Fruit fly (Drosophila melanogaster): ENCODE data around the gene CG4572.
A peak's percentile ranks its signal among the peaks of the same experiment; 100 is the strongest.

Gene CG4572

DNA sequence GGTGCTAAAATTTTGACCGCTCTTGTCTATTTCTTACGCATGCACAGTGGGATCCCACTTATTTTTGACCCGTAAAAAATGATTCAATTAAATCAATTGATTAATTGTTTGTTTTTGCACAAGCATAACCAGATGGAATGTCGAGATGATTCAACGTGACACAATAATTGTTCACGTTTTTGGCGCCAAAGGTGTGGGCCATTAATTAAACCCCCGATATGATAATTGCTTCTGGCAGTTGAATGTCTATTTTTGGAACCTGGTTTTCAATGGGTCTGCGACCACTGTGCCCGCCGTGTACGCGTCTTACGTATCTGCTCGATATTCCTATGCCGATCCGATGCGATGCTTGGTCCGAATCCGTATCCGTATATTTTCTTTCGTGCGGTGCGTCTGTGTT lies 27.9 kb upstream of the CG4572 start (continued):
- TF ChIP-seq Hsf (GFP tag; optimal IDR thresholded peaks at IDR 0.05) (peak; percentile 61), ash1 (GFP tag; optimal IDR thresholded peaks at IDR 0.05) (no peak), pfk (GFP tag; optimal IDR thresholded peaks at IDR 0.05) (no peak), CG15514 (GFP tag; optimal IDR thresholded peaks at IDR 0.05) (no peak), sim (GFP tag; IDR thresholded peaks at IDR 0.05) (no peak), sisA (GFP tag; IDR thresholded peaks at IDR 0.05) (peak; percentile 71), HmgD (GFP tag; optimal IDR thresholded peaks at IDR 0.05) (peak; percentile 31), CG7372 (GFP tag; IDR thresholded peaks at IDR 0.05) (peak; percentile 78), CG10274 (GFP tag; optimal IDR thresholded peaks at IDR 0.05) (peak; percentile 50), CG13287 (GFP tag; IDR thresholded peaks at IDR 0.05; ENCODE audit: partially characterized antibody) (peak; percentile 14; the same call in 1 of the 2 replicates), Neu2 (GFP tag; optimal IDR thresholded peaks at IDR 0.05; ENCODE audit: borderline replicate concordance) (peak; percentile 31), lab (GFP tag; optimal IDR thresholded peaks at IDR 0.05) (peak; percentile 70), Nf-YC (tag; optimal IDR thresholded peaks at IDR 0.05) (peak; percentile 53), ase (GFP tag; IDR thresholded peaks at IDR 0.05) (peak; percentile 34; the same call in 1 of the 3 replicates), vfl (GFP tag; optimal IDR thresholded peaks at IDR 0.05) (peak; percentile 29), sug (tag; optimal IDR thresholded peaks at IDR 0.05) (peak; percentile 58), CG30403 (GFP tag; optimal IDR thresholded peaks at IDR 0.05) (peak; percentile 66), Sin3A (optimal IDR thresholded peaks at IDR 0.05) (no peak), CG15696 (tag; optimal IDR thresholded peaks at IDR 0.05) (peak; percentile 58), CG1529 (GFP tag; optimal IDR thresholded peaks at IDR 0.05) (peak; percentile 7), Ssrp (tag; optimal IDR thresholded peaks at IDR 0.05) (peak; percentile 61), CG34376 (GFP tag; optimal IDR thresholded peaks at IDR 0.05) (peak; percentile 20), Atf6 (GFP tag; IDR thresholded peaks at IDR 0.05) (peak; percentile 75; the same call in 1 of the 2 replicates), sima (GFP tag; optimal IDR thresholded peaks at IDR 0.05) (no peak), CG9817 (tag; optimal IDR thresholded peaks at IDR 0.05) (peak; percentile 72), CG17912 (GFP tag; optimal IDR thresholded peaks at IDR 0.05) (peak; percentile 14), Lhr (GFP tag; optimal IDR thresholded peaks at IDR 0.05) (no peak), CG3838 (GFP tag; optimal IDR thresholded peaks at IDR 0.05) (no peak), Blimp-1 (GFP tag; optimal IDR thresholded peaks at IDR 0.05) (no peak), so (GFP tag; IDR thresholded peaks at IDR 0.05) (peak; percentile 71; the same call in 2 of the 3 replicates), jumu (GFP tag; optimal IDR thresholded peaks at IDR 0.05) (peak; percentile 80), dpn (GFP tag; optimal IDR thresholded peaks at IDR 0.05) (peak; percentile 54 to 70), CG4730 (GFP tag; IDR thresholded peaks at IDR 0.05) (peak; percentile 63), CG14441 (GFP tag; IDR thresholded peaks at IDR 0.05) (peak; percentile 87), CG8290 (GFP tag; optimal IDR thresholded peaks at IDR 0.05) (peak; percentile 51), CG8290 (tag; optimal IDR thresholded peaks at IDR 0.05) (no peak), CG43689 (GFP tag; IDR thresholded peaks at IDR 0.05) (peak; percentile 51), fd102C (GFP tag; optimal IDR thresholded peaks at IDR 0.05) (no peak), MBD-R2 (GFP tag; IDR thresholded peaks at IDR 0.05) (peak; percentile 34; the same call in 1 of the 2 replicates), CG12299 (tag; optimal IDR thresholded peaks at IDR 0.05) (peak; percentile 36), CG15073 (GFP tag; optimal IDR thresholded peaks at IDR 0.05) (no peak), gce (GFP tag; IDR thresholded peaks at IDR 0.05) (peak; percentile 69; the same call in 2 of the 3 replicates), tgo (GFP tag; IDR thresholded peaks at IDR 0.05) (peak; percentile 64), CG3281 (GFP tag; optimal IDR thresholded peaks at IDR 0.05) (peak; percentile 72), CG12219 (GFP tag; optimal IDR thresholded peaks at IDR 0.05) (peak; percentile 72), sc (optimal IDR thresholded peaks at IDR 0.05) (no peak), sc (GFP tag; optimal IDR thresholded peaks at IDR 0.05) (no peak), rib (GFP tag; IDR thresholded peaks at IDR 0.05) (0 out of 2 replicates have a peak, but pooled peaks have one; percentile 47), CG4282 (GFP tag; optimal IDR thresholded peaks at IDR 0.05) (peak; percentile 49), phol (tag; optimal IDR thresholded peaks at IDR 0.05) (peak; percentile 76), GATAe (GFP tag; conservative IDR thresholded peaks at IDR 0.05) (0 out of 2 replicates have a peak, but pooled peaks have one; percentile 27), CG8089 (GFP tag; optimal IDR thresholded peaks at IDR 0.05) (peak; percentile 31)
